Fruit fly (Drosophila melanogaster) whole organism, embryonic: ENCODE results near the gene CG14903.

Experiments
- B-H1 ChIP-seq: fragments of 200-800 bp; sonication (Bioruptor generic); IDR thresholded peaks from 3 replicates; pipeline ENCODE4 v1.3.6; 2022; ENCODE audit warnings: missing biosample characterization, missing genetic modification characterization
- crp ChIP-seq, 2 experiments: fragments of 200-800 bp; sonication (Bioruptor generic); optimal IDR thresholded peaks; 2 replicates in 1 of 2; 3 replicates in 1 of 2; lab custom pipeline; 2017; ENCODE audit warnings: missing biosample characterization in 2 of 2, missing genetic modification characterization in 2 of 2, mild to moderate bottlenecking in 1 of 2, moderate library complexity in 1 of 2
- gsb ChIP-seq: fragments of 200-800 bp; sonication (Bioruptor generic); IDR thresholded peaks from 2 replicates; pipeline ENCODE4 v1.3.6; 2022; ENCODE audit warnings: missing biosample characterization, missing genetic modification characterization
- lilli ChIP-seq: fragments of 200-800 bp; sonication (Bioruptor generic); optimal IDR thresholded peaks from 3 replicates; lab custom pipeline; 2016; ENCODE audit warnings: missing biosample characterization, missing genetic modification characterization
- sna ChIP-seq: fragments of 200-800 bp; sonication (Bioruptor generic); IDR thresholded peaks from 2 replicates; pipeline ENCODE4 v1.3.6; 2022; ENCODE audit warnings: missing biosample characterization, missing genetic modification characterization; ENCODE audit not compliant: partially characterized antibody

DNA sequence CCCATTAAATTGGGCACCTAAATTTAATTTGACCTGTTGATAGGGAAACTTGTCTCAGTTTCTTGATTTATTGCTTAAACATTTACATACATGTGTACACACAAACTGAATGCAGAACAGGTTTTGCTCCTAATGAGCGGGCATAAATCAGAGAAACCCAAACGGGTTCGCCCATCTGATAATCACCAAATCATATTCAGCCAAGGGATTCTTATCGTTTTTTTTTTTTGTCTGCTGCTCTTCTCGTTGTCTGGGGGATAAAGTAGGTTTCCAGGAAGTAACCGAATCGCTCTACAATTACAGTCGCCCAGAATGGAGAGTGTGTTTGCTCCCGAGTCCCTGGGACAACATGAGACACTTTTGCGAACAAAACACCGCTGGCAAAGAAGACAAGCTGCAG lies 27.8 kb downstream of the CG14903 start:
- no peak for TF ChIP-seq lilli (GFP tag; lab: Kevin White, UChicago)
- no peak for TF ChIP-seq crp (GFP tag; optimal IDR thresholded peaks at IDR 0.05; lab: Kevin White, UChicago)
- TF ChIP-seq B-H1 (GFP tag; lab: Robert Waterston, UW): no peak
- no peak for TF ChIP-seq gsb (GFP tag; lab: Robert Waterston, UW)
- TF ChIP-seq sna (GFP tag; lab: Robert Waterston, UW): no peak
